Fruit fly (Drosophila melanogaster) whole organism, prepupa: Measurements from ENCODE around the gene CG43678.

Experiments
- CG11762 ChIP-seq: fragments of 200-800 bp; sonication (Bioruptor generic); optimal IDR thresholded peaks from 3 replicates; lab custom pipeline; 2016; ENCODE audit warnings: missing biosample characterization, missing genetic modification characterization; ENCODE audit not compliant: insufficient read depth
- CG6276 ChIP-seq: fragments of 200-800 bp; sonication (Bioruptor generic); optimal IDR thresholded peaks from 2 replicates; lab custom pipeline; 2017; ENCODE audit warnings: missing biosample characterization, mild to moderate bottlenecking, missing genetic modification characterization
- dac ChIP-seq: fragments of 200-800 bp; sonication (Bioruptor generic); optimal IDR thresholded peaks from 2 replicates; lab custom pipeline; 2017; ENCODE audit warnings: missing biosample characterization, mild to moderate bottlenecking, missing genetic modification characterization
- eg ChIP-seq: fragments of 200-800 bp; sonication (Bioruptor generic); IDR thresholded peaks from 3 replicates; pipeline ENCODE4 v1.3.6; 2022; ENCODE audit warnings: missing biosample characterization, missing genetic modification characterization
- svp ChIP-seq: fragments of 200-800 bp; sonication (Bioruptor generic); peaks from one replicate; lab custom pipeline; 2016; ENCODE audit warnings: missing biosample characterization, missing genetic modification characterization
- topi ChIP-seq: fragments of 200-800 bp; sonication (Bioruptor generic); optimal IDR thresholded peaks from 3 replicates; lab custom pipeline; 2016; ENCODE audit warnings: missing biosample characterization, missing genetic modification characterization
- vri ChIP-seq: fragments of 200-800 bp; sonication (Bioruptor generic); optimal IDR thresholded peaks from 3 replicates; lab custom pipeline; 2016; ENCODE audit warnings: missing biosample characterization, mild to moderate bottlenecking, missing genetic modification characterization

DNA sequence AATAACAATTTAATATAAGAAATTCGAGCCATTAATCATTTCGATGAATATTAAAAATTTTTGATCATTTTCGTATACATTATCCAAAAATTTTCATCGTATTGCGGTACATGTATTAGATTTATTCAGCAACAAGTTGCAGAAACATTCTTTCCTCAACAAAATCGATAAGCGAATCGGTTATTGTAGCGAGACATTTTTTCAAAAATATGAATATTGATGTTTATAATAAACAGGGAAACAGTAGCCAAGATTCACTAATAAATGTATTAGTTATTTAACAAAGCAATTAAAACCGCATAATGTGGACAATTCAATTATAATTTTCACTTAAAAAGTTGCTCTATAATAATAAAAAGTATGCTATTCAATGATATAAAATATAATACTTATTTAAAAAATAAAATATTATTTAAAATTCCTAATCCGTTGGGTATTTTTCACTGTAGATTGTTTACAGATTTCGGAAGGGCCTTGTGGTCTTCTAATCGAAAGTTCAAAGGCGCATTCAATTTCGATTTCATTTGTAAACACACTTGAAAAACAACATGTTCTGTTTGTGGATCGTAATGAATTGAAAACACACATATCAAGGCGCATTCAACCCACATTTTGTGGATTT, 39.9 kb upstream of the CG43678 start:
- no peak for TF ChIP-seq topi (GFP tag; lab: Kevin White, UChicago)
- no peak for TF ChIP-seq eg (GFP tag; lab: Robert Waterston, UW)
- TF ChIP-seq svp (GFP tag; lab: Kevin White, UChicago), result no peak
- TF ChIP-seq dac, result no peak
- TF ChIP-seq CG6276, result no peak
- no peak for TF ChIP-seq CG11762
- no peak for TF ChIP-seq vri (GFP tag; lab: Kevin White, UChicago)
